Fruit fly (Drosophila melanogaster) Kc167 (cell line): Measurements from ENCODE around the gene CG11368.

Experiments
- Myc ChIP-seq: fragments of >200 bp; optimal IDR thresholded peaks from 2 replicates; lab custom pipeline; 2017; ENCODE audit warnings: missing external identifiers
- Sin3A ChIP-seq: fragments of >200 bp; optimal IDR thresholded peaks from 2 replicates; lab custom pipeline; 2018; ENCODE audit warnings: missing external identifiers
- h ChIP-seq: fragments of >200 bp; optimal IDR thresholded peaks from 3 replicates; lab custom pipeline; 2018; ENCODE audit warnings: missing external identifiers
- insv ChIP-seq: fragments of >200 bp; optimal IDR thresholded peaks from 3 replicates; lab custom pipeline; 2018; ENCODE audit warnings: missing external identifiers
- psq ChIP-seq: fragments of >200 bp; optimal IDR thresholded peaks from 2 replicates; lab custom pipeline; 2017; ENCODE audit warnings: missing external identifiers
- ttk ChIP-seq: sonication (Bioruptor generic); optimal IDR thresholded peaks from 2 replicates; lab custom pipeline; 2017; ENCODE audit warnings: missing external identifiers

CG11368 gene

dm6 chrX:7424742-7425141 is 27.3 kb upstream of the CG11368 start, which contains the start of gene CG15036:
TSS of gene CG15036 (minus strand) at chrX:7424842.
- no peak for TF ChIP-seq insv (lab: Kevin White, UChicago)
- no peak for TF ChIP-seq psq
- no peak for TF ChIP-seq Myc (lab: Kevin White, UChicago)
- TF ChIP-seq ttk (lab: Kevin White, UChicago), result no peak
- no peak for TF ChIP-seq h (lab: Kevin White, UChicago)
- TF ChIP-seq Sin3A, result no peak

dm6 chrX:7425643-7426042 is 26.4 kb upstream of the CG11368 start, which contains the start of gene CG32726:
TSS of gene CG32726 (minus strand) at chrX:7425743.
- no peak for TF ChIP-seq Myc (lab: Kevin White, UChicago)

dm6 chrX:7432393-7432792 is 19.6 kb upstream of the CG11368 start:
- no peak for TF ChIP-seq ttk (lab: Kevin White, UChicago)

DNA sequence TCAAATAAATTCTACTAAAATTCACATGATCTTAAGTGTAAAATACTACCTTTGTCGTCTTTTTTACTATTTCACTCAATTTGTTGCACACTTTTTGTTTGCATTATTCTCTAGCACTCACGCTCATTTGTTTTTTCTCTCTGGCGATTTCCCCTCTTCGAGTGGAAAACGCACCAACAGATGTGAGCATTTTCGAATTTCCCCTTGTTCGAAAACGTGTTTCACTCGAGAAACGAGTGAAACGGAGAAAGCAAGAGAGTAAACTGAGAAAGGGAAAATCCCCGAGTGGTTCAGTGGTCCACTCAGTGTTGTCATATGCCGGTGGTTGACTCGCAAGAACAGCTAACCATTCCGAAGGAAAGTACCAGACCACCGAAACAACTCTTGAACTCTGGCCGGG is 7.0 kb upstream of the CG11368 start:
- TF ChIP-seq h (lab: Kevin White, UChicago), result no peak
- TF ChIP-seq ttk (lab: Kevin White, UChicago), result no peak
- no peak for TF ChIP-seq Myc (lab: Kevin White, UChicago)
- TF ChIP-seq Sin3A, result no peak
- TF ChIP-seq insv (lab: Kevin White, UChicago), result no peak
- TF ChIP-seq psq, result no peak

DNA sequence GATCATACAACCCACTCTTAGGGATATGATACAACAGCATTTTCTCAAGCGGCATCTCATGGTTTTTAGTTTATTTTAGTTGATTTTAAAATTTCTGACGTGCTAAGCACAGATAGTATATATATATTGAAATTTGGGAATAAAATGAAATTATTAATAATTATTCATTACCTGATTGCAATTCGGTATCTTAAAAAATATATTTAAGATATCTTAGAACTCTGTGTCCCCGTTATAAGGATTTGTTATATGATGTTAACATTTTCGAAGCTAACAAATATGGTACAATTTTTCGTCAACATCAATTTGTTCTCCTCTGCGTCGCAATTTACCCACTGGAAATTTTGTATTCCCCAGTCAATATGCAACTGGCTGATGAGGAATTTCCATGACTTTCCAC is 1.2 kb downstream of the CG11368 start, which contains the start of gene CG43198:
Gene CG43198, minus strand, starts transcription at position 101 of the 400 bp plus-strand sequence.
- TF ChIP-seq h (lab: Kevin White, UChicago) (no peak), Sin3A (no peak), psq (no peak), Myc (lab: Kevin White, UChicago) (no peak), insv (lab: Kevin White, UChicago) (no peak), ttk (lab: Kevin White, UChicago) (no peak)

DNA sequence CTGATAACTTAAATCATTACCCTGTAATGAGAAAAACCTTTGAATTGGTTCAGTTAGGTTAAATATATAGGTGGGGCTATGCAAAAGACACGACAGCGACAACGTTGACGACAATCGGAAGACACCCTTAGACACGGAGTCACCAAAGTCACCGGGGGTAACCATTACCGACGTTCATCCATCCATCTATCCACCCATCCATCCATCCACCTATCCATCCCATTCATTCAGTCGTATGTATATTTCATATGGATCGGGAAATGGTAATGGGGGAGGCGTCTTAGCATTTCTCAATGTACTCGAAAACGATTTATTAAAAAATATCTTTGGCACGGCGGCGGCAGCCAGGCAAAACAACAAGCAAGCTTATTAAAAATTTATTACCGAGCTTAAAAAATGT is 10.1 kb downstream of the CG11368 start:
- TF ChIP-seq Sin3A, result no peak
- no peak for TF ChIP-seq ttk (lab: Kevin White, UChicago)
- TF ChIP-seq Myc (lab: Kevin White, UChicago), result no peak
- no peak for TF ChIP-seq h (lab: Kevin White, UChicago)
- TF ChIP-seq psq, result no peak
- TF ChIP-seq insv (lab: Kevin White, UChicago), result no peak

DNA sequence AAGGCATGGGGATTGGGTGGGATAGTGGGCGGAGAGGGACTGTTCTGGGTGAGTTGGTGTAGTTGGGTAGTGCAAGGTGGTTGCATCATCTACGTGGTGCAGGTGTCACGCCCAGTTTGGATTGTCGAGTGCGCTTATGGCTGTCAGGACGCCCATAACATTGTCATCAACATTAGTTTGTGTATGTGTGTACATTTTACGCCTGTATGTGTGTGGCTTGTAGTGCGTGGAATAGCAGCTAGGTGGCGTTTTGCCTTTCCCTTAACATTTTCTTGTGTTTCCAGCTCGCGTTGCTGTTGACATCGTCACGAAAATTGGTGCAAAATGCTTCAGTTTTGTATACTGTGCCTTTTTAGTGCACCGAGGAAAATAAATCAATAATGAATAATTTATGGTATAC is 14.3 kb downstream of the CG11368 start:
- TF ChIP-seq h (lab: Kevin White, UChicago) (no peak), Sin3A (no peak), Myc (lab: Kevin White, UChicago) (no peak), psq (no peak), insv (lab: Kevin White, UChicago) (no peak), ttk (lab: Kevin White, UChicago) (no peak)

DNA sequence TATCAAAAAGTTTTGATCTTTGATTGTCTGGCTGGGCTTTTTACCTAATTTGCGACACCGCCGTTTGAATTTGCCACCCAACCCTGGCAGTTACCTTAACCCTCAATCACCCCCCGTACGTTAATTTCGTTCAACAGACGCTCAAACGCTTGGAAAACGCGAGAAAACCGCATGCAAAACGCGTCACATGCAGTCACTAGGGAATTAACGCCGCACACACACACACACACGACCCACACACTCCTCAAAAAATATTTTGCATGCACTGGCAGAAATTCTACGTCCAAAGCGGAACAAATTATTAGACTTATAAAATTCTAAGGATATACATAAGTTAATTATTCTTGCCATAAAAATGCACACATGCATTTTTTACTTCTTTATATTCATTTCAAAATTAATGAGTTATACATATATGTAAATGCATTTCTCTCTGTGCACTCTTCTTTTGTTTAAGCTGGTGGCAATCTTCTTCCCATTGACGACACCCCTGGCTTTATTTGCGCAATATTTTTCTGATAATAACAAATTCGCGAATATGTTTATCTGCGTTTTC is 23.3 kb downstream of the CG11368 start:
- TF ChIP-seq psq, result no peak
- TF ChIP-seq insv (lab: Kevin White, UChicago), result no peak
- TF ChIP-seq Sin3A, result no peak
- TF ChIP-seq h (lab: Kevin White, UChicago), result no peak
- TF ChIP-seq Myc (lab: Kevin White, UChicago), result no peak
- no peak for TF ChIP-seq ttk (lab: Kevin White, UChicago)

DNA sequence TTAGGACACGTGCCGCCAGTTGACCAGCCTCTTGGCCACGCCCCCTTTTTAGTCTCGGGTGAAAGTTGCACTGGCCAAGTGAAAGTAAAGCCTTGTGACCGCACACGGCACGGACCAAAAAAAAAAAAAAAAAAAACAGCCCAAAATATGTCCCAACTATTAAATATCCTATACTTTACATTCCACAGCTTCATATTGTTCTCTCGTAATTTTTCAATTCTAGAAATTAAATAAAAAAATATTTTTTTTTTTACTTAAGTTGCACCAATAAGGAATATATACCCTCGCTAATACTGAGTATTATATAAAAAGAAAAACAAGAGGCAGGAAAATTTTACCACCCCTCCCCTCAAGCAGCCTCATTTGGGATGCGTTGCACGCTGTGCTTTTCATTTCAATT is 34.3 kb downstream of the CG11368 start:
- no peak for TF ChIP-seq h (lab: Kevin White, UChicago)
- no peak for TF ChIP-seq psq
- TF ChIP-seq Sin3A, result no peak
- no peak for TF ChIP-seq insv (lab: Kevin White, UChicago)
- TF ChIP-seq ttk (lab: Kevin White, UChicago), result no peak
- no peak for TF ChIP-seq Myc (lab: Kevin White, UChicago)

DNA sequence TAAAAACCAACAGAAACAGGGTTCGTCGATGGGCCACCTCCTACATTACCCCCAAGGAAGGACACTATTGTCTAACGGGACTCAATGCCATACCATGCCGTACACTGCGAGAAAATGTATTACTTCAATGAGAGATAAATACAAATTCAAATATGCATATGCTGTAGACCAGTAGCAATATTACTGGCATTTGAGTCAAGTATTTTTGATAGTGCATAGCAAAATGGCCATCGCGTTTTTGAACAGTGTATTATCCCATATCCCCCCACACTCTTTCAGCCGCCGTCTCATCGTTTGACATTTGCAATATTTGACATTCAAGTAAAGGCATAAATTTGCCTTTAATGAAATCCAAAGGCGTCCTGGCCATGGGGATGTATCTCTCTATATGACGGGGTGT is 36.2 kb downstream of the CG11368 start:
- TF ChIP-seq insv (lab: Kevin White, UChicago) (no peak), psq (no peak), Myc (lab: Kevin White, UChicago) (no peak), ttk (lab: Kevin White, UChicago) (no peak), Sin3A (no peak), h (lab: Kevin White, UChicago) (no peak)

dm6 chrX:7490927-7491326 is 38.9 kb downstream of the CG11368 start:
- no peak for TF ChIP-seq ttk (lab: Kevin White, UChicago)
- no peak for TF ChIP-seq insv (lab: Kevin White, UChicago)
- TF ChIP-seq psq, result no peak
- no peak for TF ChIP-seq h (lab: Kevin White, UChicago)
- TF ChIP-seq Sin3A, result no peak
- no peak for TF ChIP-seq Myc (lab: Kevin White, UChicago)
